Fruit fly (Drosophila melanogaster): ENCODE results near the gene CG4617.

- TF ChIP-seq EcR (GFP tag; optimal IDR thresholded peaks at IDR 0.05) (no peak), usp (GFP tag; optimal IDR thresholded peaks at IDR 0.05) (no peak)
Observed at dm6 chrX:7096495-7096995, 7.7 kb downstream of the CG4617 start.

All from whole organism.